Fruit fly (Drosophila melanogaster) whole organism, embryonic: ENCODE measurements around the gene POLDIP2.

Source experiments
- Atf6 ChIP-seq: fragments of 200-800 bp; sonication (Bioruptor generic); IDR thresholded peaks from 2 replicates; pipeline ENCODE4 v1.3.6; 2022; ENCODE audit warnings: missing biosample characterization, missing genetic modification characterization
- Bdp1 ChIP-seq: fragments of 200-800 bp; sonication (Bioruptor generic); optimal IDR thresholded peaks from 3 replicates; lab custom pipeline; 2016; ENCODE audit warnings: missing biosample characterization, missing genetic modification characterization
- CG10147 ChIP-seq: fragments of 200-800 bp; sonication (Bioruptor generic); optimal IDR thresholded peaks from 2 replicates; lab custom pipeline; 2019; ENCODE audit warnings: missing biosample characterization, mild to moderate bottlenecking, missing genetic modification characterization, moderate library complexity
- CG11560 ChIP-seq: fragments of 200-800 bp; sonication (Bioruptor generic); IDR thresholded peaks from 3 replicates; pipeline ENCODE4 v1.3.6; 2022; ENCODE audit warnings: missing biosample characterization, missing genetic modification characterization
- CG14860 ChIP-seq: fragments of 200-800 bp; sonication (Bioruptor generic); IDR thresholded peaks from 3 replicates; pipeline ENCODE4 v1.3.6; 2022; ENCODE audit warnings: missing biosample characterization, missing genetic modification characterization; ENCODE audit not compliant: partially characterized antibody
- CG15011 ChIP-seq: fragments of 200-800 bp; sonication (Bioruptor generic); optimal IDR thresholded peaks from 3 replicates; lab custom pipeline; 2018; ENCODE audit warnings: missing biosample characterization, mild to moderate bottlenecking, missing genetic modification characterization
- CG16779 ChIP-seq: fragments of 200-800 bp; sonication (Bioruptor generic); IDR thresholded peaks from 2 replicates; pipeline ENCODE4 v1.3.6; 2022; ENCODE audit warnings: missing biosample characterization, missing genetic modification characterization
- CG17328 ChIP-seq: fragments of 200-800 bp; sonication (Bioruptor generic); IDR thresholded peaks from 2 replicates; pipeline ENCODE4 v1.3.6; 2022; ENCODE audit warnings: missing biosample characterization, missing genetic modification characterization
- CG18262 ChIP-seq: fragments of 200-800 bp; optimal IDR thresholded peaks from 3 replicates; lab custom pipeline; 2019; ENCODE audit warnings: missing biosample characterization, mild to moderate bottlenecking, missing genetic modification characterization, moderate library complexity
- CG18599 ChIP-seq: fragments of 200-800 bp; sonication (Bioruptor generic); optimal IDR thresholded peaks from 3 replicates; lab custom pipeline; 2017; ENCODE audit warnings: missing biosample characterization, missing genetic modification characterization, mild to moderate bottlenecking, moderate library complexity, missing genetic modification reagents
- CG3065 ChIP-seq: fragments of 200-800 bp; sonication (Bioruptor generic); optimal IDR thresholded peaks from 2 replicates; lab custom pipeline; 2016; ENCODE audit warnings: missing biosample characterization, missing genetic modification characterization
- CG3281 ChIP-seq: fragments of 200-800 bp; sonication (Bioruptor generic); optimal IDR thresholded peaks from 3 replicates; lab custom pipeline; 2017; ENCODE audit warnings: missing biosample characterization, mild to moderate bottlenecking, missing genetic modification characterization
- CG33213 ChIP-seq: fragments of 200-800 bp; sonication (Bioruptor generic); optimal IDR thresholded peaks from 3 replicates; lab custom pipeline; 2016; ENCODE audit warnings: missing biosample characterization, missing genetic modification characterization
- CG4730 ChIP-seq: fragments of 200-800 bp; sonication (Bioruptor generic); IDR thresholded peaks from 2 replicates; pipeline ENCODE4 v1.3.6; 2022; ENCODE audit warnings: missing biosample characterization, missing genetic modification characterization
- CG6254 ChIP-seq: fragments of 200-800 bp; sonication (Bioruptor generic); optimal IDR thresholded peaks from 3 replicates; lab custom pipeline; 2017; ENCODE audit warnings: mild to moderate bottlenecking, missing biosample characterization, missing genetic modification reagents, missing genetic modification characterization
- CG9609 ChIP-seq: fragments of 200-800 bp; sonication (Bioruptor generic); optimal IDR thresholded peaks from 3 replicates; lab custom pipeline; 2016; ENCODE audit warnings: missing biosample characterization, missing genetic modification characterization
- CG9727 ChIP-seq: fragments of 200-800 bp; sonication (Bioruptor generic); optimal IDR thresholded peaks from 3 replicates; lab custom pipeline; 2017; ENCODE audit warnings: missing biosample characterization, mild to moderate bottlenecking, missing genetic modification characterization
- CG9817 ChIP-seq: fragments of 200-800 bp; sonication (Bioruptor generic); optimal IDR thresholded peaks from 2 replicates; lab custom pipeline; 2018; ENCODE audit warnings: missing biosample characterization, mild to moderate bottlenecking, missing genetic modification characterization, moderate library complexity
- Camta ChIP-seq: fragments of 200-800 bp; sonication (Bioruptor generic); optimal IDR thresholded peaks from 2 replicates; lab custom pipeline; 2016; ENCODE audit warnings: missing biosample characterization, missing genetic modification characterization
- Gug ChIP-seq: fragments of 200-800 bp; sonication (Bioruptor generic); IDR thresholded peaks from 4 replicates; pipeline ENCODE4 v1.3.6; 2022; ENCODE audit warnings: missing biosample characterization, missing genetic modification characterization
- HLH3B ChIP-seq: fragments of 200-800 bp; sonication (Bioruptor generic); IDR thresholded peaks from 2 replicates; pipeline ENCODE4 v1.3.6; 2022; ENCODE audit warnings: missing biosample characterization, missing genetic modification characterization
- Hmr ChIP-seq: fragments of 200-800 bp; sonication (Bioruptor generic); optimal IDR thresholded peaks from 3 replicates; lab custom pipeline; 2017; ENCODE audit warnings: mild to moderate bottlenecking, missing biosample characterization, missing genetic modification reagents, missing genetic modification characterization
- NC2α ChIP-seq: fragments of 200-800 bp; sonication (Bioruptor generic); optimal IDR thresholded peaks from 2 replicates; lab custom pipeline; 2016; ENCODE audit warnings: missing biosample characterization, missing genetic modification characterization
- NFAT ChIP-seq: fragments of 200-800 bp; sonication (Bioruptor generic); IDR thresholded peaks from 2 replicates; pipeline ENCODE4 v1.3.6; 2022; ENCODE audit warnings: missing biosample characterization, missing genetic modification characterization
- Pdp1 ChIP-seq, 2 experiments: fragments of 200-800 bp; sonication (Bioruptor generic); optimal IDR thresholded peaks; 3 replicates each; lab custom pipeline; 2016; ENCODE audit warnings: missing biosample characterization in 2 of 2, missing genetic modification characterization in 2 of 2, mild to moderate bottlenecking in 1 of 2, moderate library complexity in 1 of 2
- Poxn ChIP-seq: fragments of 200-800 bp; sonication (Bioruptor generic); IDR thresholded peaks from 2 replicates; pipeline ENCODE4 v1.3.6; 2022; ENCODE audit warnings: missing biosample characterization, missing genetic modification characterization
- Ptx1 ChIP-seq: fragments of 200-800 bp; sonication (Bioruptor generic); IDR thresholded peaks from 2 replicates; pipeline ENCODE4 v1.3.6; 2022; ENCODE audit warnings: missing biosample characterization, missing genetic modification characterization
- Ravus ChIP-seq: fragments of 200-800 bp; sonication (Bioruptor generic); IDR thresholded peaks from 2 replicates; pipeline ENCODE4 v1.3.6; 2022; ENCODE audit warnings: missing biosample characterization, missing genetic modification characterization
- Rfx ChIP-seq: fragments of 200-800 bp; sonication (Bioruptor generic); IDR thresholded peaks from 2 replicates; pipeline ENCODE4 v1.3.6; 2022; ENCODE audit warnings: missing biosample characterization, missing genetic modification characterization
- Taf1 ChIP-seq: fragments of 200-800 bp; sonication (Bioruptor generic); IDR thresholded peaks from 2 replicates; pipeline ENCODE4 v1.3.6; 2022; ENCODE audit warnings: missing biosample characterization, missing genetic modification characterization
- ab ChIP-seq: fragments of 200-800 bp; sonication (Bioruptor generic); optimal IDR thresholded peaks from 2 replicates; lab custom pipeline; 2016; ENCODE audit warnings: missing biosample characterization, missing genetic modification characterization
- aop ChIP-seq: fragments of 200-800 bp; sonication (Bioruptor generic); IDR thresholded peaks from 2 replicates; pipeline ENCODE4 v1.3.6; 2022; ENCODE audit warnings: missing biosample characterization, missing genetic modification characterization
- ap ChIP-seq: fragments of 200-800 bp; sonication (Bioruptor generic); IDR thresholded peaks from 2 replicates; pipeline ENCODE4 v1.3.6; 2022; ENCODE audit warnings: missing biosample characterization, missing genetic modification characterization
- eve ChIP-seq, 2 experiments: fragments of >200 bp; optimal IDR thresholded peaks; 2 replicates each; lab custom pipeline; 2017; ENCODE audit warnings: missing biosample characterization in 2 of 2, missing genetic modification characterization in 2 of 2
- exex ChIP-seq: fragments of 200-800 bp; sonication (Bioruptor generic); optimal IDR thresholded peaks from 4 replicates; lab custom pipeline; 2018; ENCODE audit warnings: missing biosample characterization, mild to moderate bottlenecking, missing genetic modification characterization, moderate library complexity
- eyg ChIP-seq: fragments of 200-800 bp; sonication (Bioruptor generic); optimal IDR thresholded peaks from 3 replicates; lab custom pipeline; 2016; ENCODE audit warnings: missing biosample characterization, missing genetic modification characterization
- gsb-n ChIP-seq: fragments of 200-800 bp; sonication (Bioruptor generic); optimal IDR thresholded peaks from 3 replicates; lab custom pipeline; 2018; ENCODE audit warnings: missing biosample characterization, mild to moderate bottlenecking, missing genetic modification characterization
- ham ChIP-seq: fragments of 200-800 bp; sonication (Bioruptor generic); IDR thresholded peaks from 2 replicates; pipeline ENCODE4 v1.3.6; 2022; ENCODE audit warnings: missing biosample characterization, missing genetic modification characterization
- lilli ChIP-seq: fragments of 200-800 bp; sonication (Bioruptor generic); optimal IDR thresholded peaks from 3 replicates; lab custom pipeline; 2016; ENCODE audit warnings: missing biosample characterization, missing genetic modification characterization
- pb ChIP-seq: fragments of 200-800 bp; sonication (Bioruptor generic); optimal IDR thresholded peaks from 3 replicates; lab custom pipeline; 2016; ENCODE audit warnings: missing biosample characterization, missing genetic modification characterization
- phol ChIP-seq: fragments of 200-800 bp; sonication (Bioruptor generic); optimal IDR thresholded peaks from 3 replicates; lab custom pipeline; 2018; ENCODE audit warnings: missing biosample characterization, mild to moderate bottlenecking, missing genetic modification characterization, moderate library complexity
- pita ChIP-seq: fragments of 200-800 bp; sonication (Bioruptor generic); optimal IDR thresholded peaks from 2 replicates; lab custom pipeline; 2017; ENCODE audit warnings: missing biosample characterization, mild to moderate bottlenecking, missing genetic modification characterization
- ro ChIP-seq: fragments of 200-800 bp; sonication (Bioruptor generic); IDR thresholded peaks from 2 replicates; pipeline ENCODE4 v1.3.6; 2022; ENCODE audit warnings: missing biosample characterization, missing genetic modification characterization
- salm ChIP-seq: fragments of 200-800 bp; sonication (Bioruptor generic); optimal IDR thresholded peaks from 2 replicates; lab custom pipeline; 2018; ENCODE audit warnings: missing biosample characterization, mild to moderate bottlenecking, missing genetic modification characterization
- slou ChIP-seq: fragments of 200-800 bp; sonication (Bioruptor generic); optimal IDR thresholded peaks from 3 replicates; lab custom pipeline; 2016; ENCODE audit warnings: missing biosample characterization, missing genetic modification characterization
- slp2 ChIP-seq: fragments of 200-800 bp; sonication (Bioruptor generic); optimal IDR thresholded peaks from 2 replicates; lab custom pipeline; 2016; ENCODE audit warnings: missing biosample characterization, missing genetic modification characterization
- sug ChIP-seq: fragments of 200-800 bp; optimal IDR thresholded peaks from 2 replicates; lab custom pipeline; 2019; ENCODE audit warnings: missing biosample characterization, mild to moderate bottlenecking, missing genetic modification characterization, moderate library complexity
- tgo ChIP-seq: fragments of 200-800 bp; sonication (Bioruptor generic); IDR thresholded peaks from 3 replicates; pipeline ENCODE4 v1.3.6; 2022; ENCODE audit warnings: missing biosample characterization, missing genetic modification characterization
- tll ChIP-seq, 2 experiments: fragments of 200-800 bp in 1 of 2; fragments of >200 bp in 1 of 2; sonication (Bioruptor generic) in 1 of 2; optimal IDR thresholded peaks; 2 replicates each; lab custom pipeline; 2017 to 2019; ENCODE audit warnings: missing biosample characterization in 2 of 2, missing genetic modification characterization in 2 of 2, mild to moderate bottlenecking in 1 of 2, moderate library complexity in 1 of 2
- zfh1 ChIP-seq: fragments of 200-800 bp; sonication (Bioruptor generic); IDR thresholded peaks from 3 replicates; pipeline ENCODE4 v1.3.6; 2022; ENCODE audit warnings: missing biosample characterization, missing genetic modification characterization

POLDIP2 gene

DNA sequence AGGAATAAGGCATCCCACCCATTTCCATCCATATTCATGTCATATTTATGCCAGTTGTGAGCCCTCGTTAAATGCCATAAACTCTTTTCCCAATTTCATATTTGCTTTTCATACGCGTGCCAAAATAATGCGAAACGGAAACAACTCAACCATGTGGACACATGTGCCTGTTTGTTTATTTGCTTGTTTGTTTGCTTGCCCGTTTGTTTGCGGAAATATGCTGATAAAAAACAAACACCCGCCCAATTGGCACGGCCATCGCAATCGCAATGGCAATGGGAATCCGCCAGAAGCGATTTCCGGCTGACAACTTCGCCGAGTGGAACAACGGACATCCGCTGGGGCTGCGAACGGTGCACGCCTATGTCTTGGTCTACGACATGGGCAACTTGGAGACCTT lies 13.2 kb upstream of the POLDIP2 start (continued):
- TF ChIP-seq eve (GFP tag; optimal IDR thresholded peaks at IDR 0.05; lab: Kevin White, UChicago), result no peak
- no peak for TF ChIP-seq tgo
- no peak for TF ChIP-seq Ravus
- TF ChIP-seq Hmr, result peak; percentile 37
- no peak for TF ChIP-seq pita (GFP tag; lab: Kevin White, UChicago)
- no peak for TF ChIP-seq CG10147 (GFP tag; lab: Kevin White, UChicago)
- TF ChIP-seq Taf1 (GFP tag; lab: Robert Waterston, UW), result no peak
- TF ChIP-seq CG33213, result no peak
- TF ChIP-seq CG9817 (tag; lab: Kevin White, UChicago), result no peak
- TF ChIP-seq CG4730 (GFP tag; lab: Robert Waterston, UW), result peak; percentile 30; the same call in 1 of the 2 replicates
- 0 out of 2 replicates have a peak, but pooled peaks have one; percentile 8 for TF ChIP-seq Rfx (GFP tag; lab: Robert Waterston, UW)
- TF ChIP-seq Bdp1 (GFP tag; lab: Kevin White, UChicago), result no peak
- no peak for TF ChIP-seq HLH3B
- TF ChIP-seq slp2 (GFP tag; lab: Kevin White, UChicago), result no peak
- TF ChIP-seq ham (GFP tag; lab: Robert Waterston, UW), result no peak
- TF ChIP-seq CG3281, result peak; percentile 16
- no peak for TF ChIP-seq CG11560
- TF ChIP-seq ab (GFP tag; lab: Kevin White, UChicago), result no peak
- no peak for TF ChIP-seq CG6254 (GFP tag; lab: Kevin White, UChicago)
- peak; percentile 41 for TF ChIP-seq CG18599
- TF ChIP-seq lilli (GFP tag; lab: Kevin White, UChicago), result no peak
- TF ChIP-seq CG9727 (GFP tag; lab: Kevin White, UChicago), result no peak
- TF ChIP-seq CG14860 (GFP tag; lab: Robert Waterston, UW), result no peak
- TF ChIP-seq eyg (GFP tag; lab: Kevin White, UChicago), result no peak
- no peak for TF ChIP-seq CG15011 (GFP tag; lab: Kevin White, UChicago)
- no peak for TF ChIP-seq CG18262 (tag; lab: Kevin White, UChicago)
- TF ChIP-seq Atf6 (GFP tag; lab: Robert Waterston, UW), result peak; percentile 44; the same call in 1 of the 2 replicates
- no peak for TF ChIP-seq NC2α (GFP tag; lab: Kevin White, UChicago)
- TF ChIP-seq, all 482 proteins: peak for 17

DNA sequence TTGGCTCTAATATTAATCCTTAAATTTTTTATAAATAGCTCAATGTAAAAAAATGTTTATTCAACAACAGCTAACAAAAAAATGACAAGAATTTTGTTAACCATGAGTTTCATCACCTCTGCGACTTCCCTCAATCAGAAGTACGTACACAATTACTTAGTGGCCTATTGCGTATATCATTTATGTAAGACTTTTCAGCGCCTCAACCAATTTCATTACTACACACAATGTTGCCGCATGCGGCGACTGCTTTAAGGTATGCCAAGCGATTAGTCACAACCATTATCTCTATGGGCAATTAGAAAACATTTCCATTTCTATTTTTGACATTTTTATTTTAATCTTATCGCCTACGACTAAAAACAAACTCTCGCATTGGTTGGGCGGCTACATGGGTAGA lies 9.0 kb upstream of the POLDIP2 start:
- peak in 1 of 2 experiments; percentile 92 for TF ChIP-seq Pdp1 (GFP tag; optimal IDR thresholded peaks at IDR 0.05; lab: Kevin White, UChicago)
- no peak for TF ChIP-seq CG17328
- TF ChIP-seq CG14860 (GFP tag; lab: Robert Waterston, UW), result no peak
- TF ChIP-seq exex (tag; lab: Kevin White, UChicago), result peak; percentile 52
- no peak for TF ChIP-seq gsb-n (tag; lab: Kevin White, UChicago)
- no peak for TF ChIP-seq slou
- TF ChIP-seq Camta (GFP tag; lab: Kevin White, UChicago), result no peak
- no peak for TF ChIP-seq ro (GFP tag; lab: Robert Waterston, UW)
- TF ChIP-seq Gug (GFP tag; lab: Robert Waterston, UW), result no peak
- no peak for TF ChIP-seq ap (GFP tag; lab: Robert Waterston, UW)
- no peak for TF ChIP-seq tll (GFP tag; optimal IDR thresholded peaks at IDR 0.05; lab: Kevin White, UChicago)
- TF ChIP-seq phol (tag; lab: Kevin White, UChicago), result no peak
- TF ChIP-seq salm (tag; lab: Kevin White, UChicago), result no peak
- TF ChIP-seq NFAT (GFP tag; lab: Robert Waterston, UW), result no peak
- no peak for TF ChIP-seq Ptx1 (GFP tag; lab: Robert Waterston, UW)
- TF ChIP-seq zfh1, result no peak
- TF ChIP-seq aop (GFP tag; lab: Robert Waterston, UW), result no peak
- TF ChIP-seq CG9609 (GFP tag; lab: Kevin White, UChicago), result no peak
- TF ChIP-seq CG16779 (GFP tag; lab: Robert Waterston, UW), result no peak
- peak; percentile 13 for TF ChIP-seq sug
- TF ChIP-seq CG11560, result no peak
- no peak for TF ChIP-seq pb (GFP tag; lab: Kevin White, UChicago)
- TF ChIP-seq CG3065 (GFP tag; lab: Kevin White, UChicago), result no peak
- TF ChIP-seq Poxn, result no peak
